Worm (Caenorhabditis elegans) whole organism, young adult: ENCODE results near the gene best-18.

Experiments
- F10E7.11 ChIP-seq: sonication (generic microtip); optimal IDR thresholded peaks from 2 replicates; lab custom pipeline; 2017; ENCODE audit warnings: mild to moderate bottlenecking, missing genetic modification characterization, moderate library complexity, missing compliant biosample characterization
- K12H6.12 ChIP-seq: fragments of 200-800 bp; sonication (Bioruptor generic); optimal IDR thresholded peaks from 2 replicates; lab custom pipeline; 2018; ENCODE audit warnings: mild to moderate bottlenecking, missing genetic modification characterization, missing compliant biosample characterization
- ekl-4 ChIP-seq: fragments of 200-800 bp; sonication (Bioruptor generic); IDR thresholded peaks from 2 replicates; pipeline ENCODE4 v1.3.6; 2022; ENCODE audit warnings: missing genetic modification reagents, missing genetic modification characterization, missing compliant biosample characterization
- madf-10 ChIP-seq: sonication (generic microtip); optimal IDR thresholded peaks from 2 replicates; lab custom pipeline; 2016; ENCODE audit warnings: mild to moderate bottlenecking, missing genetic modification characterization, missing compliant biosample characterization
- nfya-1 ChIP-seq: sonication (generic microtip); optimal IDR thresholded peaks from 2 replicates; lab custom pipeline; 2017; ENCODE audit warnings: antibody characterized with exemption, missing compliant biosample characterization, missing genetic modification characterization, borderline replicate concordance; ENCODE audit not compliant: insufficient read depth
- nhr-80 ChIP-seq: sonication (generic microtip); optimal IDR thresholded peaks from 2 replicates; lab custom pipeline; 2016; ENCODE audit warnings: missing genetic modification characterization, missing compliant biosample characterization
- ztf-18 ChIP-seq: sonication (generic microtip); optimal IDR thresholded peaks from 2 replicates; lab custom pipeline; 2016; ENCODE audit warnings: missing genotype, mild to moderate bottlenecking, missing genetic modification characterization, missing compliant biosample characterization

ce11 chrIII:10194569-10194968 lies 17.6 kb upstream of the best-18 start:
- TF ChIP-seq ekl-4 (GFP tag; lab: Robert Waterston, UW) (no peak), nfya-1 (tag; lab: Kevin White, UChicago) (no peak), nhr-80 (tag; lab: Kevin White, UChicago) (no peak), F10E7.11 (tag; lab: Kevin White, UChicago) (no peak), ztf-18 (tag; lab: Kevin White, UChicago) (no peak), madf-10 (tag; lab: Kevin White, UChicago) (no peak), K12H6.12 (tag; lab: Kevin White, UChicago) (no peak)
